Comparison of ENCODE assay signal across 5 worm cellular contexts in the genomic region with DNA sequence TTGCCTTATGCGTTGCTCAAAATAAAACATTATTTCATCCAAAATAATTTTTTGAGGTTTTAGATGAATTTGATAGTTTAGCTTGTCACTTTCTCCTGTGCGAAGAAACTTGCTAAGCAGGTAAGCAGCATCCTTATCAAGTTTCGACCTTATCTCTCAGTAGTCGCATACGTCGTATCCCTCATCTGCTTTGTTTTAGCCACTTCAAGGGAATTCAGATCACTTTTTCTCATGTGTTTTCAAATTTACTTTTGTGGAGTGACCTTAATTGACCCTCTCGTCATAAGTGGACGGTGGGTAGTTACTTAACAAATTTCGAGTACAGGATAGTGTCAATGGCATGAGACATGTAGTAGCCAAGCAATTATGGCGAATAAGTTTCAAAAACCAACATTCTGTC.
TF ChIP-seq lines count a peak whose summit lies in the region.

No protein-coding gene starts in this region.

TF ChIP-seq in whole organism, L1 larva, 84 proteins besides CTCF, POLR2A, EP300 and RAD21:
- TF ChIP-seq pqm-1 (tag; optimal IDR thresholded peaks at IDR 0.05; lab: Kevin White, UChicago) = no peak
- TF ChIP-seq ces-1 (GFP tag; optimal IDR thresholded peaks at IDR 0.05; lab: Kevin White, UChicago) = no peak
- no peak for TF ChIP-seq swsn-7 (tag; optimal IDR thresholded peaks at IDR 0.05; lab: Kevin White, UChicago)
- no peak for TF ChIP-seq sptf-1 (tag; optimal IDR thresholded peaks at IDR 0.05; lab: Kevin White, UChicago)
- no peak for TF ChIP-seq alr-1 (tag; optimal IDR thresholded peaks at IDR 0.05; lab: Kevin White, UChicago; ENCODE audit: borderline replicate concordance)
- TF ChIP-seq hlh-4 (tag; optimal IDR thresholded peaks at IDR 0.05; lab: Kevin White, UChicago) = no peak
- no peak for TF ChIP-seq ceh-90 (tag; optimal IDR thresholded peaks at IDR 0.05; lab: Kevin White, UChicago)
- TF ChIP-seq nhr-19 (GFP tag; conservative IDR thresholded peaks at IDR 0.05; lab: Robert Waterston, UW) = no peak
- peak; percentile 79 for TF ChIP-seq blmp-1 (tag; optimal IDR thresholded peaks at IDR 0.05; lab: Kevin White, UChicago)
- TF ChIP-seq snpc-4 (tag; optimal IDR thresholded peaks at IDR 0.05; lab: Kevin White, UChicago) = no peak
- TF ChIP-seq nhr-90 (tag; optimal IDR thresholded peaks at IDR 0.05; lab: Kevin White, UChicago; ENCODE audit: poor library complexity) = no peak
- TF ChIP-seq ztf-4 (tag; optimal IDR thresholded peaks at IDR 0.05; lab: Kevin White, UChicago) = peak; percentile 59

TF ChIP-seq in whole organism, L2 larva, 48 proteins besides CTCF, POLR2A, EP300 and RAD21:
- TF ChIP-seq fos-1 (tag; optimal IDR thresholded peaks at IDR 0.05; lab: Kevin White, UChicago) (no peak), lin-11 (tag; optimal IDR thresholded peaks at IDR 0.05; lab: Kevin White, UChicago) (no peak), nhr-25 (tag; optimal IDR thresholded peaks at IDR 0.05; lab: Kevin White, UChicago) (peak; percentile 22), lin-39 (tag; optimal IDR thresholded peaks at IDR 0.05; lab: Kevin White, UChicago) (no peak), ama-1 (optimal IDR thresholded peaks at IDR 0.05; lab: Kevin White, UChicago) (peak; percentile 8), aly-2 (tag; optimal IDR thresholded peaks at IDR 0.05; lab: Kevin White, UChicago) (no peak), skn-1 (tag; optimal IDR thresholded peaks at IDR 0.05; lab: Kevin White, UChicago) (no peak), nhr-21 (tag; optimal IDR thresholded peaks at IDR 0.05; lab: Kevin White, UChicago) (peak; percentile 47), nhr-11 (tag; optimal IDR thresholded peaks at IDR 0.05; lab: Kevin White, UChicago) (peak; percentile 24), blmp-1 (tag; optimal IDR thresholded peaks at IDR 0.05; lab: Kevin White, UChicago; ENCODE audit: insufficient read depth) (no peak), lsy-2 (tag; optimal IDR thresholded peaks at IDR 0.05; lab: Kevin White, UChicago) (no peak), nhr-237 (tag; optimal IDR thresholded peaks at IDR 0.05; lab: Kevin White, UChicago) (no peak)

TF ChIP-seq in whole organism, L3 larva, 47 proteins besides CTCF, POLR2A, EP300 and RAD21 (continues in another document):
- TF ChIP-seq mml-1 (tag; optimal IDR thresholded peaks at IDR 0.05; lab: Kevin White, UChicago) = no peak
- no peak for TF ChIP-seq lin-39 (tag; optimal IDR thresholded peaks at IDR 0.05; lab: Kevin White, UChicago)
- no peak for TF ChIP-seq elt-2 (tag; optimal IDR thresholded peaks at IDR 0.05; lab: Kevin White, UChicago)
- peak in 1 of 3 experiments; percentile 93 for TF ChIP-seq elt-3 (tag; optimal IDR thresholded peaks at IDR 0.05; lab: Kevin White, UChicago)
- no peak for TF ChIP-seq snpc-4 (tag; optimal IDR thresholded peaks at IDR 0.05; lab: Kevin White, UChicago)
- peak; percentile 68 for TF ChIP-seq nhr-25 (tag; optimal IDR thresholded peaks at IDR 0.05; lab: Kevin White, UChicago)
- TF ChIP-seq tbx-2 (tag; optimal IDR thresholded peaks at IDR 0.05; lab: Kevin White, UChicago) = peak; percentile 46
- no peak for TF ChIP-seq lsy-12 (tag; optimal IDR thresholded peaks at IDR 0.05; lab: Kevin White, UChicago)
- TF ChIP-seq aly-2 (tag; optimal IDR thresholded peaks at IDR 0.05; lab: Kevin White, UChicago) = no peak
- TF ChIP-seq lin-15B (tag; optimal IDR thresholded peaks at IDR 0.05; lab: Kevin White, UChicago) = no peak
- TF ChIP-seq ama-1 (optimal IDR thresholded peaks at IDR 0.05; lab: Kevin White, UChicago) = peak; percentile 90
- TF ChIP-seq jun-1 (tag; optimal IDR thresholded peaks at IDR 0.05; lab: Kevin White, UChicago) = no peak
- no peak for TF ChIP-seq ztf-11 (tag; optimal IDR thresholded peaks at IDR 0.05; lab: Kevin White, UChicago)
- TF ChIP-seq nhr-77 (tag; optimal IDR thresholded peaks at IDR 0.05; lab: Kevin White, UChicago) = peak; percentile 55
- TF ChIP-seq zag-1 (tag; optimal IDR thresholded peaks at IDR 0.05; lab: Kevin White, UChicago) = no peak
- TF ChIP-seq nhr-23 (tag; optimal IDR thresholded peaks at IDR 0.05; lab: Kevin White, UChicago) = no peak
- TF ChIP-seq nhr-43 (tag; optimal IDR thresholded peaks at IDR 0.05; lab: Kevin White, UChicago; ENCODE audit: poor library complexity, severe bottlenecking) = no peak
- no peak for TF ChIP-seq fkh-10 (GFP tag; optimal IDR thresholded peaks at IDR 0.05; lab: Kevin White, UChicago)
- TF ChIP-seq nhr-237 (tag; optimal IDR thresholded peaks at IDR 0.05; lab: Kevin White, UChicago) = no peak
- no peak for TF ChIP-seq nhr-12 (tag; optimal IDR thresholded peaks at IDR 0.05; lab: Kevin White, UChicago)
- no peak for TF ChIP-seq ceh-82 (tag; optimal IDR thresholded peaks at IDR 0.05; lab: Kevin White, UChicago)
- TF ChIP-seq nhr-76 (tag; optimal IDR thresholded peaks at IDR 0.05; lab: Kevin White, UChicago) = no peak
- TF ChIP-seq hmg-11 (tag; optimal IDR thresholded peaks at IDR 0.05; lab: Kevin White, UChicago) = no peak

TF ChIP-seq in whole organism, L4 larva, 104 proteins besides CTCF, POLR2A, EP300 and RAD21 (continues in another document):
- TF ChIP-seq ces-1 (GFP tag; optimal IDR thresholded peaks at IDR 0.05; lab: Kevin White, UChicago) (no peak), hlh-11 (tag; optimal IDR thresholded peaks at IDR 0.05; lab: Kevin White, UChicago) (peak; percentile 12), ceh-44 (GFP tag; IDR thresholded peaks at IDR 0.05; lab: Robert Waterston, UW) (no peak), attf-4 (tag; optimal IDR thresholded peaks at IDR 0.05; lab: Kevin White, UChicago) (no peak), tag-97 (GFP tag; IDR thresholded peaks at IDR 0.05; lab: Robert Waterston, UW) (no peak), zip-11 (GFP tag; IDR thresholded peaks at IDR 0.05; lab: Robert Waterston, UW) (no peak), nhr-28 (tag; optimal IDR thresholded peaks at IDR 0.05; lab: Kevin White, UChicago) (peak; percentile 24), snpc-1.2 (GFP tag; IDR thresholded peaks at IDR 0.05; lab: Robert Waterston, UW) (no peak), aha-1 (tag; lab: Kevin White, UChicago) (no peak), nhr-41 (GFP tag; IDR thresholded peaks at IDR 0.05; lab: Robert Waterston, UW) (no peak), set-16 (GFP tag; IDR thresholded peaks at IDR 0.05; lab: Robert Waterston, UW) (no peak), duxl-1 (tag; optimal IDR thresholded peaks at IDR 0.05; lab: Kevin White, UChicago; ENCODE audit: poor library complexity) (peak; percentile 3), spr-1 (tag; optimal IDR thresholded peaks at IDR 0.05; lab: Kevin White, UChicago) (no peak), ama-1 (optimal IDR thresholded peaks at IDR 0.05; lab: Kevin White, UChicago) (peak; percentile 55), unc-62 (GFP tag; optimal IDR thresholded peaks at IDR 0.05 in 1 of 2; lab: Kevin White, UChicago) (peak in 1 of 2 experiments; percentile 40), unc-62 (tag; optimal IDR thresholded peaks at IDR 0.05; lab: Kevin White, UChicago) (no peak), T26A8.4 (GFP tag; IDR thresholded peaks at IDR 0.05; lab: Robert Waterston, UW) (peak; percentile 69; the same call in 1 of the 2 replicates), dmd-9 (GFP tag; IDR thresholded peaks at IDR 0.05; lab: Robert Waterston, UW) (no peak), mdl-1 (tag; optimal IDR thresholded peaks at IDR 0.05; lab: Kevin White, UChicago) (no peak), F26F4.8 (GFP tag; conservative IDR thresholded peaks at IDR 0.05; lab: Robert Waterston, UW) (no peak), pha-4 (GFP tag; IDR thresholded peaks at IDR 0.05; lab: Robert Waterston, UW) (no peak), pha-4 (tag; optimal IDR thresholded peaks at IDR 0.05; lab: Kevin White, UChicago) (no peak), mxl-2 (GFP tag; conservative IDR thresholded peaks at IDR 0.05; lab: Robert Waterston, UW) (no peak), mxl-3 (GFP tag; optimal IDR thresholded peaks at IDR 0.05; lab: Kevin White, UChicago) (peak; percentile 42), ctbp-1 (GFP tag; IDR thresholded peaks at IDR 0.05; lab: Robert Waterston, UW) (no peak)

TF ChIP-seq in whole organism, young adult, 124 proteins besides CTCF, POLR2A, EP300 and RAD21:
- TF ChIP-seq xnd-1 (tag; optimal IDR thresholded peaks at IDR 0.05; lab: Kevin White, UChicago) = no peak
- TF ChIP-seq ceh-40 (GFP tag; IDR thresholded peaks at IDR 0.05; lab: Robert Waterston, UW) = no peak
- peak; percentile 31 for TF ChIP-seq ceh-27 (GFP tag; optimal IDR thresholded peaks at IDR 0.05; lab: Kevin White, UChicago)
- peak; percentile 25 for TF ChIP-seq ama-1 (optimal IDR thresholded peaks at IDR 0.05; lab: Kevin White, UChicago)
- TF ChIP-seq ama-1 (GFP tag; optimal IDR thresholded peaks at IDR 0.05; lab: Kevin White, UChicago) = no peak
- no peak for TF ChIP-seq snpc-4 (GFP tag; optimal IDR thresholded peaks at IDR 0.05; lab: Kevin White, UChicago)
- no peak for TF ChIP-seq snpc-4 (tag; optimal IDR thresholded peaks at IDR 0.05; lab: Kevin White, UChicago)
TF ChIP-seq in whole organism, young adult: peak in this region for 2.
